Worm (Caenorhabditis elegans) whole organism, L1 larva: Measurements from ENCODE around the gene ipla-1.

Experiments
- dpl-1 ChIP-seq, 3 experiments: fragments of 150-350 bp in 2 of 3; sonication (generic microtip) in 1 of 3; optimal IDR thresholded peaks; 2 replicates each; lab custom pipeline; 2014 to 2017; ENCODE audit warnings: missing biosample characterization in 3 of 3, missing genetic modification characterization in 3 of 3, missing genetic modification reagents in 3 of 3
- lin-13 ChIP-seq: fragments of 150-350 bp; optimal IDR thresholded peaks from 2 replicates; lab custom pipeline; 2014; ENCODE audit warnings: missing biosample characterization, missing genetic modification reagents, missing genetic modification characterization
- lin-14 ChIP-seq: fragments of 200-800 bp; sonication (Bioruptor generic); optimal IDR thresholded peaks from 2 replicates; lab custom pipeline; 2018; ENCODE audit warnings: mild to moderate bottlenecking, missing genetic modification characterization, moderate library complexity, missing compliant biosample characterization
- nhr-11 ChIP-seq: fragments of 150-350 bp; optimal IDR thresholded peaks from 2 replicates; lab custom pipeline; 2014; ENCODE audit warnings: missing biosample characterization, missing genetic modification characterization
- nhr-19 ChIP-seq: fragments of 200-800 bp; sonication (Bioruptor generic); conservative IDR thresholded peaks from 2 replicates; pipeline ENCODE4 v1.3.6; 2022; ENCODE audit warnings: missing genetic modification characterization, missing compliant biosample characterization
- nhr-76 ChIP-seq: sonication (generic microtip); optimal IDR thresholded peaks from 2 replicates; lab custom pipeline; 2017; ENCODE audit warnings: missing biosample characterization, missing genetic modification characterization
- snpc-4 ChIP-seq: fragments of 150-350 bp; optimal IDR thresholded peaks from 2 replicates; lab custom pipeline; 2014; ENCODE audit warnings: missing biosample characterization, missing genetic modification characterization
- unc-130 ChIP-seq: fragments of 150-350 bp; optimal IDR thresholded peaks from 2 replicates; lab custom pipeline; 2017; ENCODE audit warnings: missing biosample characterization, missing genetic modification characterization, inconsistent platforms
- unc-62 ChIP-seq: fragments of 150-350 bp; optimal IDR thresholded peaks from 2 replicates; lab custom pipeline; 2014; ENCODE audit warnings: missing biosample characterization, missing genetic modification reagents, missing genetic modification characterization

- no peak for TF ChIP-seq unc-130 (tag; lab: Kevin White, UChicago)
- TF ChIP-seq unc-62 (GFP tag; lab: Kevin White, UChicago): no peak
- TF ChIP-seq nhr-11: no peak
- no peak for TF ChIP-seq lin-13
- no peak for TF ChIP-seq nhr-19 (GFP tag; lab: Robert Waterston, UW)
- no peak for TF ChIP-seq dpl-1 (GFP tag; optimal IDR thresholded peaks at IDR 0.05; lab: Kevin White, UChicago)
- TF ChIP-seq lin-14 (GFP tag; lab: Kevin White, UChicago): peak; percentile 64
- TF ChIP-seq nhr-76: no peak
- no peak for TF ChIP-seq snpc-4 (tag; lab: Kevin White, UChicago)
Observed at ce11 chrII:4549983-4550572, 51.1 kb downstream of the ipla-1 start.
